Fruit fly (Drosophila melanogaster): ENCODE results near the gene mia.

DNA sequence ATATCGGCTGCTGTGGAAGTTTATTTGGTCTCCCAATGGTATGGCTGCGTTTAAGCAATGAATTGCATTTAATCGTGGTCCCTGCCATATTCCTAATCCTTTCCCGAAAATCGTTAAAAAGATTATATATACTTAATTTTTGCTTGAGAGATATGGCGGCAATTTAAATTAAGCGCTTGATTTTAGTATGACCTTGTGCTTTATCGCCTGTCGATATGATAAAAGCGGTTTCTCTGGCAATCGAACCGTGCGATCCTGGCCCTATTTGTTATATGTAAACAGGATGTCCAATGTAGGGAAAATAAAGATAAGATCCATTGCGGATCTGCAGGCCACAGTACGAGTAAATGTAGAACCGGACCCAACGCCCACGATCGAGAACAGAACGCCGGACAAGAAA is 3.9 kb upstream of the mia start, which contains the start of gene Snm1:
- TF ChIP-seq Hr78 (GFP tag; optimal IDR thresholded peaks at IDR 0.05), result no peak
- no peak for TF ChIP-seq br (GFP tag; optimal IDR thresholded peaks at IDR 0.05)
- TF ChIP-seq usp (GFP tag; optimal IDR thresholded peaks at IDR 0.05), result no peak
- no peak for TF ChIP-seq Abd-B (GFP tag; optimal IDR thresholded peaks at IDR 0.05)
- no peak for TF ChIP-seq dl (GFP tag; optimal IDR thresholded peaks at IDR 0.05; ENCODE audit: insufficient read depth in 1 of 2, partially characterized antibody in 2 of 2)
- no peak for TF ChIP-seq lola (GFP tag; optimal IDR thresholded peaks at IDR 0.05)
- TF ChIP-seq foxo (GFP tag; optimal IDR thresholded peaks at IDR 0.05), result no peak
- TF ChIP-seq OdsH (GFP tag; optimal IDR thresholded peaks at IDR 0.05), result no peak
- no peak for TF ChIP-seq GATAd (GFP tag; optimal IDR thresholded peaks at IDR 0.05)
- TF ChIP-seq pan (optimal IDR thresholded peaks at IDR 0.05), result no peak
- no peak for TF ChIP-seq rgr (GFP tag; optimal IDR thresholded peaks at IDR 0.05)
- TF ChIP-seq h (GFP tag; optimal IDR thresholded peaks at IDR 0.05), result no peak
- no peak for TF ChIP-seq Dfd (GFP tag; optimal IDR thresholded peaks at IDR 0.05)
- no peak for TF ChIP-seq jim (GFP tag; optimal IDR thresholded peaks at IDR 0.05)

All from whole organism, wandering third instar larva.